Worm (Caenorhabditis elegans) whole organism, young adult: ENCODE results near the gene W01B6.6.

Experiments
- F49E8.2 ChIP-seq: sonication (generic microtip); optimal IDR thresholded peaks from 3 replicates; lab custom pipeline; 2017; ENCODE audit warnings: missing genetic modification characterization, mild to moderate bottlenecking, missing compliant biosample characterization, antibody characterized with exemption, moderate library complexity; ENCODE audit not compliant: insufficient read depth
- ceh-100 ChIP-seq: fragments of 200-800 bp; sonication (Bioruptor generic); IDR thresholded peaks from 2 replicates; pipeline ENCODE4 v1.3.6; 2022; ENCODE audit warnings: missing genetic modification reagents, missing genetic modification characterization, missing compliant biosample characterization
- nfya-1 ChIP-seq: sonication (generic microtip); optimal IDR thresholded peaks from 2 replicates; lab custom pipeline; 2017; ENCODE audit warnings: antibody characterized with exemption, missing compliant biosample characterization, missing genetic modification characterization, borderline replicate concordance; ENCODE audit not compliant: insufficient read depth

DNA sequence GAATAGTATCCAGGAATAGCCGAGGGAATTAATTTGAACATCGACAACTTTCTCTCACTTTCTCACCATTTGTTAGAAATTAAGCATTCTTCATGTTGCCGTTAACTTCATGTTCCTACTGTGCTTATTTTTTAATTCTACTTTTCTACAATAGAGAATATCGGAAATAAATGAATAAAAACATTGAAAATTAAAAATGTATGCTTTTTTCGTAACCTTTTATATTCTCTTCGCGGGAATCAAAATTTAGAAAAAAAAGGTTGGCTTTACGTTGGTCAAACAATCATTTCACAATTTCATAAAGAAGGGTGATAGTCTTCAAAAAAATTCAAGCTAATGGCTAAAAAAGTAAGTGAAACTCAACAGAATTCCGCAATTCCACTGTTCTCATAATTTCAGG is 5.0 kb upstream of the W01B6.6 start, which contains the start of gene W01B6.5:
- TF ChIP-seq F49E8.2 (tag; lab: Kevin White, UChicago) (no peak), nfya-1 (tag; lab: Kevin White, UChicago) (no peak), ceh-100 (no peak)
